Fruit fly (Drosophila melanogaster): Measurements from ENCODE around the gene Oga.

Gene Oga

dm6 chr3R:21218733-21219165 lies at the start of gene Oga, which contains the start of gene Smyd5:
Gene Oga (plus strand): TSS chr3R:21219077.
Gene Smyd5 (minus strand): TSS chr3R:21218791.
- TF ChIP-seq psq (optimal IDR thresholded peaks at IDR 0.05) (no peak), Dll (optimal IDR thresholded peaks at IDR 0.05) (no peak), CG8478 (optimal IDR thresholded peaks at IDR 0.05) (no peak), EcR (GFP tag; optimal IDR thresholded peaks at IDR 0.05) (no peak), pan (optimal IDR thresholded peaks at IDR 0.05) (no peak), usp (GFP tag; optimal IDR thresholded peaks at IDR 0.05) (no peak)

DNA sequence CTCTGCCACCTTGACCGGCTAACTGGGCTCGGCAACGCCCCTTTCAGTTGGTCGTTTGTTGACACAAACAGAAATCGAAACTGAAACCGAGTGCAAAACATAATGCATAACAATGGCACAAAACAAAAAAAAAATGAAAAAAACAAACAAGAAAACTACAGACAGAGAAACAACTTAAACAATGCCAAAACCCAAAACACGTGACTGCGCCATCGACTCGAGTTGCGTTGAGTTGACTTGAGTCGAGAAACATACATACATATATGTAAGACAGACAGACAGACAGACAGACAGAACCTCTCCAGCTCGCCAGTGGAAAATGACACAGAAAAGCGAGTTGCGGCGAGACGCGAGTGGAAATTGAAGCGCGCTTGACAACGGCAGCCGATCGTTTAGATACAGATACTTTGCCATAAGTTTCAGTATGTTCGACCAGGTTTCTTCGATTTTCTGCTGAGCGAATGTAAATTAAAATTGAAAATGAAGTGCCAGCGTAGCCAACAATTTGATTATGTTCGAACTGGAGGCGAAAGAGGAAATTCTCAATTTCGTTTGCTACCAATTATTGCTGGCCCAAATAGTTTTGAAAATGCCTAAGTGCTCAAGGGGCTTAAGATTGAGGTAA lies 49.2 kb upstream of the Oga start:
- TF ChIP-seq usp (GFP tag; optimal IDR thresholded peaks at IDR 0.05) (no peak), psq (optimal IDR thresholded peaks at IDR 0.05) (no peak), CG8478 (optimal IDR thresholded peaks at IDR 0.05) (no peak), Dll (optimal IDR thresholded peaks at IDR 0.05) (no peak), pan (optimal IDR thresholded peaks at IDR 0.05) (no peak), EcR (GFP tag; optimal IDR thresholded peaks at IDR 0.05) (no peak)

DNA sequence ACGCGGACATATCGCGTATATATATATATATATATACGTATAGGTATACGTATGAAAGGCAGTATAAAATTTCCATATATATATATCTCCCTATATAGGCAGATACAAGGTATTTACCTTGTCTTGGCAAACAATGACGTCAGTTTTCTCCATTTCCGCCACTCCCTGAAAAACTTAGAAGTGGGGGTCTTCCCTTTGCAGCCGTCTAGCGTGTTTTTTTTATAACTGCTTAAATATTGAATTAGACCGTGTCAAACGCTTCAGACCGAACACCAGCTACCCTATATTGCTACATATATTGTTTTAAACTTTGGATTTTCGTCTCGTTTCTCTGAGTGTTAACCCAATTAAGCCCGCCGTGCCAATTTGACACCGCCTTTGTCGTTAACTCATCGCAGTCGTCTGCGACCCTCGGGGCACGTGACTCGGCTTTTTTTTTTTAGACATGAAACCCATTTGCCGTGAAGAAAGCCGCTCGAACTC lies 42.2 kb upstream of the Oga start:
- no peak for TF ChIP-seq EcR (GFP tag; optimal IDR thresholded peaks at IDR 0.05)
- no peak for TF ChIP-seq CG8478 (optimal IDR thresholded peaks at IDR 0.05)
- TF ChIP-seq Dll (optimal IDR thresholded peaks at IDR 0.05): no peak
- TF ChIP-seq usp (GFP tag; optimal IDR thresholded peaks at IDR 0.05): no peak
- no peak for TF ChIP-seq psq (optimal IDR thresholded peaks at IDR 0.05)
- TF ChIP-seq pan (optimal IDR thresholded peaks at IDR 0.05): no peak

dm6 chr3R:21179592-21180390 lies 39.1 kb upstream of the Oga start:
- TF ChIP-seq CG8478 (optimal IDR thresholded peaks at IDR 0.05) (no peak), usp (GFP tag; optimal IDR thresholded peaks at IDR 0.05) (no peak)

dm6 chr3R:21180391-21180796 lies 38.5 kb upstream of the Oga start:
- no peak for TF ChIP-seq CG8478 (optimal IDR thresholded peaks at IDR 0.05)
- no peak for TF ChIP-seq psq (optimal IDR thresholded peaks at IDR 0.05)
- no peak for TF ChIP-seq usp (GFP tag; optimal IDR thresholded peaks at IDR 0.05)
- TF ChIP-seq Dll (optimal IDR thresholded peaks at IDR 0.05): no peak
- TF ChIP-seq pan (optimal IDR thresholded peaks at IDR 0.05): no peak
- no peak for TF ChIP-seq EcR (GFP tag; optimal IDR thresholded peaks at IDR 0.05)

- TF ChIP-seq CG8478 (optimal IDR thresholded peaks at IDR 0.05) (no peak), EcR (GFP tag; optimal IDR thresholded peaks at IDR 0.05) (no peak), usp (GFP tag; optimal IDR thresholded peaks at IDR 0.05) (no peak), Dll (optimal IDR thresholded peaks at IDR 0.05) (no peak), psq (optimal IDR thresholded peaks at IDR 0.05) (no peak), pan (optimal IDR thresholded peaks at IDR 0.05) (no peak)
Measured at dm6 chr3R:21181957-21182356, 36.9 kb upstream of the Oga start.

- TF ChIP-seq pan (optimal IDR thresholded peaks at IDR 0.05) (no peak), usp (GFP tag; optimal IDR thresholded peaks at IDR 0.05) (no peak), Dll (optimal IDR thresholded peaks at IDR 0.05) (no peak), EcR (GFP tag; optimal IDR thresholded peaks at IDR 0.05) (no peak), psq (optimal IDR thresholded peaks at IDR 0.05) (no peak), CG8478 (optimal IDR thresholded peaks at IDR 0.05) (no peak)
Measured at dm6 chr3R:21184373-21185132, 34.3 kb upstream of the Oga start.

- TF ChIP-seq pan (optimal IDR thresholded peaks at IDR 0.05): no peak
- no peak for TF ChIP-seq psq (optimal IDR thresholded peaks at IDR 0.05)
- no peak for TF ChIP-seq usp (GFP tag; optimal IDR thresholded peaks at IDR 0.05)
- no peak for TF ChIP-seq EcR (GFP tag; optimal IDR thresholded peaks at IDR 0.05)
- no peak for TF ChIP-seq Dll (optimal IDR thresholded peaks at IDR 0.05)
- no peak for TF ChIP-seq CG8478 (optimal IDR thresholded peaks at IDR 0.05)
Measured at dm6 chr3R:21185655-21186054, 33.2 kb upstream of the Oga start.

DNA sequence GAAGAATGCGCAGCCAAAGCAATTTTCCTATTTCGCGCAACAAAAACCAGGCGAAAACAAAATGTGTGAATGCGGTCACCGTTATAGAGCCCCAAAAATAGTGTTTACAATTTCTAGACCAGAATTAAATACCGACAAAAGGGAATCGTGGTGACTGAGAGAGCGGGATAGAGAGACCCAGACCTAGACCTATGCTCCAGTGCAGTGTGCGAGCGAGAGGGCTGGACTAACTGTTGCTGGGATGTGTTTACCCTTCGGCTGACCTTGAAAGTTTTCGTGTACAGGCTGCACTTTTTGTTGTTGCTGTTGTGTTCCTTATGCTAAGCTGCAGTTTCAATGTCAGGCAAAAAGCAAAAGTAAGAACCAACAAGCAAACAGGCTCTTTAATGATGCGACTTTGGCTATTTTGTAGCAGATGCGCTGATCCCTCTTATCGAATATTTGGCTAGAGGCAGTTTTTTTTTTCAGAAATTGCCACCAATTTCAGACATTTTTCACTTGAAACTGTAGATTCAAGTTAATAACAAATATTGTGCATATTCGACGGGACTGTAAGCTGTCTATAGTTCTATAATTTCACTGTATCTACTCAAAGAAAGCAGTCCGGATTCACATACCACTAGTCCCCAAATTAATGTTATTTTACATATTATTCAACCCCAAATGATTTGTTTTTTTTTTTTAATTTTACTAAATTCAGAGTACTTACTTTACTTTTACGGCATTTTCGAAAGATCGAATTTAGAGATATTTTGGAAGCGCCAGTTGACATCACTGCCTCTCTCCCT lies 32.1 kb upstream of the Oga start:
- no peak for TF ChIP-seq CG8478 (optimal IDR thresholded peaks at IDR 0.05)
- no peak for TF ChIP-seq EcR (GFP tag; optimal IDR thresholded peaks at IDR 0.05)
- TF ChIP-seq psq (optimal IDR thresholded peaks at IDR 0.05): no peak
- no peak for TF ChIP-seq Dll (optimal IDR thresholded peaks at IDR 0.05)
- no peak for TF ChIP-seq usp (GFP tag; optimal IDR thresholded peaks at IDR 0.05)
- TF ChIP-seq pan (optimal IDR thresholded peaks at IDR 0.05): no peak

dm6 chr3R:21187394-21188392 lies 31.2 kb upstream of the Oga start:
- no peak for TF ChIP-seq psq (optimal IDR thresholded peaks at IDR 0.05)
- TF ChIP-seq CG8478 (optimal IDR thresholded peaks at IDR 0.05): no peak
- no peak for TF ChIP-seq Dll (optimal IDR thresholded peaks at IDR 0.05)
- no peak for TF ChIP-seq pan (optimal IDR thresholded peaks at IDR 0.05)
- TF ChIP-seq usp (GFP tag; optimal IDR thresholded peaks at IDR 0.05): no peak
- TF ChIP-seq EcR (GFP tag; optimal IDR thresholded peaks at IDR 0.05): no peak
